Worm (Caenorhabditis elegans) whole organism, L2 larva: Measurements from ENCODE around the gene spp-24.

Experiments used
- F13H6.1 ChIP-seq: sonication (generic microtip); optimal IDR thresholded peaks from 2 replicates; lab custom pipeline; 2016; ENCODE audit warnings: missing genetic modification characterization, missing compliant biosample characterization
- R02D3.7 ChIP-seq: fragments of 150-350 bp; optimal IDR thresholded peaks from 2 replicates; lab custom pipeline; 2014; ENCODE audit warnings: missing biosample characterization, missing genetic modification characterization
- Y55F3AM.14 ChIP-seq: fragments of 200-800 bp; sonication (Bioruptor generic); optimal IDR thresholded peaks from 2 replicates; lab custom pipeline; 2018; ENCODE audit warnings: mild to moderate bottlenecking, missing genetic modification characterization, missing compliant biosample characterization
- ZK546.5 ChIP-seq: sonication (generic microtip); optimal IDR thresholded peaks from 2 replicates; lab custom pipeline; 2017; ENCODE audit warnings: missing biosample characterization, missing genetic modification characterization
- alr-1 ChIP-seq: fragments of 150-350 bp; optimal IDR thresholded peaks from 2 replicates; lab custom pipeline; 2014; ENCODE audit warnings: missing biosample characterization, missing genetic modification characterization
- aly-2 ChIP-seq: fragments of 150-350 bp; optimal IDR thresholded peaks from 2 replicates; lab custom pipeline; 2014; ENCODE audit warnings: missing biosample characterization, missing genetic modification characterization
- blmp-1 ChIP-seq: sonication (generic microtip); optimal IDR thresholded peaks from 2 replicates; lab custom pipeline; 2017; ENCODE audit warnings: missing genetic modification characterization, mild to moderate bottlenecking, missing compliant biosample characterization, antibody characterized with exemption, moderate library complexity; ENCODE audit not compliant: insufficient read depth
- ceh-16 ChIP-seq: fragments of 150-350 bp; optimal IDR thresholded peaks from 2 replicates; lab custom pipeline; 2014; ENCODE audit warnings: missing biosample characterization, missing genetic modification characterization
- ceh-82 ChIP-seq: fragments of 150-350 bp; optimal IDR thresholded peaks from 2 replicates; lab custom pipeline; 2014; ENCODE audit warnings: missing biosample characterization, missing genetic modification characterization
- crh-2 ChIP-seq: sonication (generic microtip); optimal IDR thresholded peaks from 2 replicates; lab custom pipeline; 2017; ENCODE audit warnings: missing biosample characterization, missing genetic modification characterization
- elt-1 ChIP-seq: fragments of 150-350 bp; optimal IDR thresholded peaks from 2 replicates; lab custom pipeline; 2014; ENCODE audit warnings: missing biosample characterization, missing genetic modification characterization
- fos-1 ChIP-seq: fragments of 150-350 bp; optimal IDR thresholded peaks from 2 replicates; lab custom pipeline; 2014; ENCODE audit warnings: missing biosample characterization, missing genetic modification characterization
- lin-13 ChIP-seq: fragments of 150-350 bp; optimal IDR thresholded peaks from 2 replicates; lab custom pipeline; 2014; ENCODE audit warnings: missing biosample characterization, missing genetic modification reagents, missing genetic modification characterization
- lin-39 ChIP-seq: fragments of 150-350 bp; optimal IDR thresholded peaks from 2 replicates; lab custom pipeline; 2014; ENCODE audit warnings: missing biosample characterization, missing genetic modification reagents, missing genetic modification characterization
- lsy-2 ChIP-seq, 2 experiments: fragments of 150-350 bp in 1 of 2; sonication (generic microtip) in 1 of 2; optimal IDR thresholded peaks; 2 replicates each; lab custom pipeline; 2014 to 2017; ENCODE audit warnings: missing biosample characterization in 2 of 2, missing genetic modification characterization in 2 of 2
- mab-5 ChIP-seq: fragments of 150-350 bp; optimal IDR thresholded peaks from 2 replicates; lab custom pipeline; 2014; ENCODE audit warnings: missing biosample characterization, missing genetic modification characterization
- mbf-1 ChIP-seq: sonication (generic microtip); optimal IDR thresholded peaks from 2 replicates; lab custom pipeline; 2017; ENCODE audit warnings: missing biosample characterization, missing genetic modification characterization
- mdl-1 ChIP-seq, 2 experiments: fragments of 150-350 bp in 1 of 2; sonication (generic microtip) in 1 of 2; optimal IDR thresholded peaks; 2 replicates each; lab custom pipeline; 2017; ENCODE audit warnings: missing biosample characterization in 2 of 2, missing genetic modification characterization in 2 of 2
- nhr-10 ChIP-seq: sonication (generic microtip); optimal IDR thresholded peaks from 2 replicates; lab custom pipeline; 2017; ENCODE audit warnings: missing biosample characterization, missing genetic modification characterization
- nhr-11 ChIP-seq: fragments of 150-350 bp; optimal IDR thresholded peaks from 2 replicates; lab custom pipeline; 2014; ENCODE audit warnings: missing biosample characterization, missing genetic modification characterization
- nhr-12 ChIP-seq: fragments of 150-350 bp; optimal IDR thresholded peaks from 2 replicates; lab custom pipeline; 2014; ENCODE audit warnings: missing biosample characterization, missing genetic modification characterization
- nhr-129 ChIP-seq: fragments of 150-350 bp; optimal IDR thresholded peaks from 2 replicates; lab custom pipeline; 2014; ENCODE audit warnings: missing biosample characterization, missing genetic modification characterization
- nhr-21 ChIP-seq: fragments of 150-350 bp; optimal IDR thresholded peaks from 2 replicates; lab custom pipeline; 2014; ENCODE audit warnings: missing biosample characterization, missing genetic modification characterization
- nhr-23 ChIP-seq: fragments of 150-350 bp; optimal IDR thresholded peaks from 2 replicates; lab custom pipeline; 2014; ENCODE audit warnings: missing biosample characterization, missing genetic modification reagents, missing genetic modification characterization
- nhr-25 ChIP-seq: fragments of 150-350 bp; sonication (generic microtip); optimal IDR thresholded peaks from 3 replicates; lab custom pipeline; 2014; ENCODE audit warnings: missing biosample characterization, missing genetic modification characterization
- nhr-77 ChIP-seq: fragments of 150-350 bp; optimal IDR thresholded peaks from 2 replicates; lab custom pipeline; 2014; ENCODE audit warnings: missing biosample characterization, missing genetic modification characterization
- peb-1 ChIP-seq: fragments of 150-350 bp; optimal IDR thresholded peaks from 2 replicates; lab custom pipeline; 2014; ENCODE audit warnings: missing biosample characterization, missing genetic modification characterization
- sma-9 ChIP-seq, 2 experiments: fragments of 150-350 bp in 1 of 2; sonication (generic microtip) in 1 of 2; optimal IDR thresholded peaks; 2 replicates each; lab custom pipeline; 2014 to 2016; ENCODE audit warnings: missing genetic modification characterization in 2 of 2, mild to moderate bottlenecking in 1 of 2, missing biosample characterization in 1 of 2, missing compliant biosample characterization in 1 of 2, missing genetic modification reagents in 1 of 2, moderate library complexity in 1 of 2
- snpc-4 ChIP-seq: fragments of 150-350 bp; optimal IDR thresholded peaks from 2 replicates; lab custom pipeline; 2014; ENCODE audit warnings: missing biosample characterization, missing genetic modification characterization
- unc-39 ChIP-seq: fragments of 150-350 bp; optimal IDR thresholded peaks from 2 replicates; lab custom pipeline; 2014; ENCODE audit warnings: missing biosample characterization, missing genetic modification characterization
- unc-55 ChIP-seq: fragments of 150-350 bp; sonication (generic microtip); optimal IDR thresholded peaks from 3 replicates; lab custom pipeline; 2014; ENCODE audit warnings: missing biosample characterization, missing genetic modification reagents, missing genetic modification characterization
- unc-62 ChIP-seq: fragments of 150-350 bp; optimal IDR thresholded peaks from 2 replicates; lab custom pipeline; 2014; ENCODE audit warnings: missing biosample characterization, missing genetic modification reagents, missing genetic modification characterization
- ztf-1 ChIP-seq: fragments of 200-800 bp; sonication (Bioruptor generic); conservative IDR thresholded peaks from 2 replicates; pipeline ENCODE4 v1.3.6; 2022; ENCODE audit warnings: missing genetic modification characterization, missing compliant biosample characterization
- ztf-11 ChIP-seq: sonication (generic microtip); optimal IDR thresholded peaks from 2 replicates; lab custom pipeline; 2017; ENCODE audit warnings: missing biosample characterization, missing genetic modification characterization
- ztf-4 ChIP-seq: fragments of 150-350 bp; optimal IDR thresholded peaks from 2 replicates; lab custom pipeline; 2014; ENCODE audit warnings: missing biosample characterization, missing genetic modification characterization

Gene spp-24

DNA sequence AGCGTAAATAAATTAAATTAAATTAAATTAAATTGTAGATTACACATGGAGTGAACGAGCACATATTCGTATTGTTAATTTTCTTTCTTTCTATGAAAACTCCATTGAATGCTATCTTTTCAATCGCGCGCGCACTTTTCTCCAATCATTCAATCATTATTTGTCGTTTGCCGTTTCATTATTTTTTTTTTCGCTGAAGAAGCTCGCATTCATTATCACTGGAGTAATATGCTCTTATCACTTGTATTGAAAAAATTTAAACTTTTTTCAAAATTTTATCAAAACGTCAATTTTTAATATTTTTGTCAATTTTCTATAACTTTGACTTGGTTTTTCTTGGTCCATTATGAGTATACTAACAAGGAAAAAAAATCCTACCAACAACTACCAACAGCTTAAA is 26.1 kb upstream of the spp-24 start:
- TF ChIP-seq mdl-1 (tag; optimal IDR thresholded peaks at IDR 0.05; lab: Kevin White, UChicago) (no peak), ZK546.5 (no peak), fos-1 (tag; lab: Kevin White, UChicago) (peak; percentile 76), ztf-1 (GFP tag; lab: Robert Waterston, UW) (no peak)

DNA sequence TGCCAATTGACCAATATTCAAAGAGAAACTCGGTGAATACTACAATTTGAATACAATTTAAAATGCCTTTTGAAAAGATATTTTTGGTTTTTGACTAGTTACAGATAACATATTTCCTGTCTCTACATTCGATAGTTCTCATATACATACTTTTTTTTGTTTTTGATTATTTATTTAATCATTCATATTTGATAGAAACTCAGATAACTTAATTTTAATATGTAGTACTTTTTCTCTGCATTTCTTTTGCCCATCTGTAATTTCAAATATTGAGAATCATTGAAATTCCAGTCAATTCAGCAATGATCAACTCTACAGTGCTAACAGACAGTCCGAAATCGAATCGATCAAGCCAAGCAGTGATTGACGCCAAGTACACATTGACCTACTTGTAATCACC is 21.7 kb upstream of the spp-24 start, which contains the start of gene C23H3.2:
TSS of gene C23H3.2 (plus strand) at position 301 of the 400 bp plus-strand sequence.
- TF ChIP-seq R02D3.7 (tag; lab: Kevin White, UChicago) (no peak), mab-5 (tag; lab: Kevin White, UChicago) (no peak), aly-2 (tag; lab: Kevin White, UChicago) (no peak), ceh-16 (tag; lab: Kevin White, UChicago) (no peak), ceh-82 (tag; lab: Kevin White, UChicago) (no peak), lsy-2 (tag; optimal IDR thresholded peaks at IDR 0.05; lab: Kevin White, UChicago) (no peak), fos-1 (tag; lab: Kevin White, UChicago) (no peak)

ce11 chrII:60049-60448 is 20.7 kb upstream of the spp-24 start:
- TF ChIP-seq nhr-129 (tag; lab: Kevin White, UChicago) (peak; percentile 11), mbf-1 (tag; lab: Kevin White, UChicago) (no peak), unc-62 (no peak), sma-9 (GFP tag; optimal IDR thresholded peaks at IDR 0.05; lab: Kevin White, UChicago) (no peak), sma-9 (tag; optimal IDR thresholded peaks at IDR 0.05; lab: Kevin White, UChicago) (no peak), fos-1 (tag; lab: Kevin White, UChicago) (peak; percentile 46), peb-1 (tag; lab: Kevin White, UChicago) (no peak), crh-2 (no peak), mdl-1 (tag; optimal IDR thresholded peaks at IDR 0.05; lab: Kevin White, UChicago) (no peak), alr-1 (tag; lab: Kevin White, UChicago) (no peak), lsy-2 (tag; optimal IDR thresholded peaks at IDR 0.05; lab: Kevin White, UChicago) (no peak), unc-39 (tag; lab: Kevin White, UChicago) (no peak), ztf-4 (tag; lab: Kevin White, UChicago) (no peak), lin-13 (GFP tag; lab: Kevin White, UChicago) (no peak), Y55F3AM.14 (GFP tag; lab: Kevin White, UChicago) (no peak), unc-55 (no peak), lin-39 (tag; lab: Kevin White, UChicago) (no peak), ceh-16 (tag; lab: Kevin White, UChicago) (no peak), ceh-82 (tag; lab: Kevin White, UChicago) (no peak), nhr-12 (no peak), R02D3.7 (tag; lab: Kevin White, UChicago) (no peak), nhr-21 (peak; percentile 29), nhr-25 (tag; lab: Kevin White, UChicago) (peak; percentile 61), blmp-1 (no peak), mab-5 (tag; lab: Kevin White, UChicago) (no peak), nhr-77 (tag; lab: Kevin White, UChicago) (no peak), nhr-23 (tag; lab: Kevin White, UChicago) (no peak), F13H6.1 (no peak), elt-1 (tag; lab: Kevin White, UChicago) (no peak), snpc-4 (tag; lab: Kevin White, UChicago) (no peak), nhr-11 (tag; lab: Kevin White, UChicago) (no peak), ztf-11 (no peak)

ce11 chrII:57873-58272 is 18.5 kb upstream of the spp-24 start:
- TF ChIP-seq mbf-1 (tag; lab: Kevin White, UChicago) = no peak
- TF ChIP-seq nhr-10 = no peak
- no peak for TF ChIP-seq ZK546.5
- no peak for TF ChIP-seq nhr-25 (tag; lab: Kevin White, UChicago)
- TF ChIP-seq lin-13 (GFP tag; lab: Kevin White, UChicago) = no peak
- no peak for TF ChIP-seq lin-39 (tag; lab: Kevin White, UChicago)
- TF ChIP-seq Y55F3AM.14 (GFP tag; lab: Kevin White, UChicago) = no peak
- no peak for TF ChIP-seq mab-5 (tag; lab: Kevin White, UChicago)
- TF ChIP-seq snpc-4 (tag; lab: Kevin White, UChicago) = no peak
